Fruit fly (Drosophila melanogaster) whole organism, embryonic: ENCODE data around the gene clumsy.
A peak's percentile ranks its signal among the peaks of the same experiment; 100 is the strongest.

ENCODE experiments used
- ATbp ChIP-seq: fragments of 200-800 bp; sonication (Bioruptor generic); optimal IDR thresholded peaks from 2 replicates; lab custom pipeline; 2017; ENCODE audit warnings: missing biosample characterization, mild to moderate bottlenecking, missing genetic modification characterization, missing genetic modification reagents
- Abd-B ChIP-seq: fragments of 200-800 bp; sonication (Bioruptor generic); optimal IDR thresholded peaks from 2 replicates; lab custom pipeline; 2018; ENCODE audit warnings: missing biosample characterization, mild to moderate bottlenecking, missing genetic modification characterization, moderate library complexity
- Asciz ChIP-seq: fragments of 200-800 bp; sonication (Bioruptor generic); optimal IDR thresholded peaks from 2 replicates; lab custom pipeline; 2017; ENCODE audit warnings: missing biosample characterization, mild to moderate bottlenecking, missing genetic modification characterization, missing genetic modification reagents
- BtbVII ChIP-seq: fragments of 200-800 bp; sonication (Bioruptor generic); optimal IDR thresholded peaks from 3 replicates; lab custom pipeline; 2017; ENCODE audit warnings: missing biosample characterization, mild to moderate bottlenecking, missing genetic modification characterization
- CG10366 ChIP-seq: fragments of 200-800 bp; sonication (Bioruptor generic); IDR thresholded peaks from 2 replicates; pipeline ENCODE4 v1.3.6; 2022; ENCODE audit warnings: missing biosample characterization, missing genetic modification characterization
- CG10979 ChIP-seq: fragments of 200-800 bp; sonication (Bioruptor generic); optimal IDR thresholded peaks from 2 replicates; lab custom pipeline; 2018; ENCODE audit warnings: missing biosample characterization, mild to moderate bottlenecking, missing genetic modification characterization, moderate library complexity
- CG11504 ChIP-seq: fragments of 200-800 bp; sonication (Bioruptor generic); optimal IDR thresholded peaks from 3 replicates; lab custom pipeline; 2019; ENCODE audit warnings: missing biosample characterization, mild to moderate bottlenecking, missing genetic modification characterization, moderate library complexity
- CG1233 ChIP-seq: fragments of 200-800 bp; sonication (Bioruptor generic); optimal IDR thresholded peaks from 4 replicates; lab custom pipeline; 2018; ENCODE audit warnings: missing biosample characterization, mild to moderate bottlenecking, missing genetic modification characterization
- CG12769 ChIP-seq: fragments of 200-800 bp; sonication (Bioruptor generic); optimal IDR thresholded peaks from 2 replicates; lab custom pipeline; 2019; ENCODE audit warnings: missing biosample characterization, mild to moderate bottlenecking, missing genetic modification characterization, moderate library complexity
- CG13296 ChIP-seq: fragments of 200-800 bp; sonication (Bioruptor generic); optimal IDR thresholded peaks from 3 replicates; lab custom pipeline; 2018; ENCODE audit warnings: missing biosample characterization, mild to moderate bottlenecking, missing genetic modification characterization
- CG14014 ChIP-seq: fragments of 200-800 bp; sonication (Bioruptor generic); IDR thresholded peaks from 2 replicates; pipeline ENCODE4 v1.3.6; 2022; ENCODE audit warnings: missing biosample characterization, missing genetic modification characterization
- CG15011 ChIP-seq: fragments of 200-800 bp; sonication (Bioruptor generic); optimal IDR thresholded peaks from 3 replicates; lab custom pipeline; 2018; ENCODE audit warnings: missing biosample characterization, mild to moderate bottlenecking, missing genetic modification characterization
- CG15269 ChIP-seq: fragments of 200-800 bp; sonication (Bioruptor generic); optimal IDR thresholded peaks from 2 replicates; lab custom pipeline; 2018; ENCODE audit warnings: missing biosample characterization, mild to moderate bottlenecking, missing genetic modification characterization, moderate library complexity
- CG1529 ChIP-seq: fragments of 200-800 bp; sonication (Bioruptor generic); optimal IDR thresholded peaks from 3 replicates; lab custom pipeline; 2018; ENCODE audit warnings: missing biosample characterization, missing genetic modification characterization
- CG17568 ChIP-seq: fragments of 200-800 bp; sonication (Bioruptor generic); optimal IDR thresholded peaks from 2 replicates; lab custom pipeline; 2018; ENCODE audit warnings: missing biosample characterization, mild to moderate bottlenecking, missing genetic modification characterization, moderate library complexity
- CG17612 ChIP-seq: fragments of 200-800 bp; sonication (Bioruptor generic); IDR thresholded peaks from 2 replicates; pipeline ENCODE4 v1.3.6; 2022; ENCODE audit warnings: missing biosample characterization, missing genetic modification characterization
- CG17829 ChIP-seq: fragments of 200-800 bp; optimal IDR thresholded peaks from 2 replicates; lab custom pipeline; 2019; ENCODE audit warnings: missing biosample characterization, mild to moderate bottlenecking, missing genetic modification characterization, moderate library complexity
- CG18011 ChIP-seq: fragments of 200-800 bp; sonication (Bioruptor generic); optimal IDR thresholded peaks from 2 replicates; lab custom pipeline; 2017; ENCODE audit warnings: missing biosample characterization, missing genetic modification characterization, mild to moderate bottlenecking, moderate library complexity, missing genotype
- CG30403 ChIP-seq: fragments of 200-800 bp; sonication (Bioruptor generic); optimal IDR thresholded peaks from 3 replicates; lab custom pipeline; 2016; ENCODE audit warnings: missing biosample characterization, missing genetic modification characterization
- CG4328 ChIP-seq: fragments of 200-800 bp; sonication (Bioruptor generic); optimal IDR thresholded peaks from 3 replicates; lab custom pipeline; 2017; ENCODE audit warnings: missing biosample characterization, missing genetic modification reagents, missing genetic modification characterization
- CG4424 ChIP-seq: fragments of 200-800 bp; sonication (Bioruptor generic); optimal IDR thresholded peaks from 3 replicates; lab custom pipeline; 2016; ENCODE audit warnings: missing biosample characterization, missing genetic modification characterization
- CG5180 ChIP-seq: fragments of 200-800 bp; sonication (Bioruptor generic); optimal IDR thresholded peaks from 3 replicates; lab custom pipeline; 2017; ENCODE audit warnings: missing biosample characterization, missing genetic modification characterization, mild to moderate bottlenecking, moderate library complexity, missing genetic modification reagents
- CG7839 ChIP-seq: fragments of 200-800 bp; sonication (Bioruptor generic); optimal IDR thresholded peaks from 3 replicates; lab custom pipeline; 2018; ENCODE audit warnings: missing biosample characterization, mild to moderate bottlenecking, missing genetic modification characterization, moderate library complexity
- CG8388 ChIP-seq: fragments of 200-800 bp; sonication (Bioruptor generic); optimal IDR thresholded peaks from 2 replicates; lab custom pipeline; 2019; ENCODE audit warnings: missing biosample characterization, mild to moderate bottlenecking, missing genetic modification characterization, moderate library complexity
- Deaf1 ChIP-seq: fragments of 200-800 bp; optimal IDR thresholded peaks from 3 replicates; lab custom pipeline; 2019; ENCODE audit warnings: missing biosample characterization, mild to moderate bottlenecking, missing genetic modification characterization, moderate library complexity
- Fer1 ChIP-seq: fragments of 200-800 bp; sonication (Bioruptor generic); optimal IDR thresholded peaks from 2 replicates; lab custom pipeline; 2017; ENCODE audit warnings: missing biosample characterization, mild to moderate bottlenecking, missing genetic modification characterization
- NFAT ChIP-seq: fragments of 200-800 bp; sonication (Bioruptor generic); IDR thresholded peaks from 2 replicates; pipeline ENCODE4 v1.3.6; 2022; ENCODE audit warnings: missing biosample characterization, missing genetic modification characterization
- Nf-YC ChIP-seq: fragments of 200-800 bp; optimal IDR thresholded peaks from 3 replicates; lab custom pipeline; 2019; ENCODE audit warnings: missing biosample characterization, mild to moderate bottlenecking, missing genetic modification characterization, moderate library complexity
- PHDP ChIP-seq: fragments of 200-800 bp; sonication (Bioruptor generic); optimal IDR thresholded peaks from 3 replicates; lab custom pipeline; 2018; ENCODE audit warnings: missing biosample characterization, mild to moderate bottlenecking, missing genetic modification characterization, moderate library complexity
- Sox100B ChIP-seq: fragments of 200-800 bp; sonication (Bioruptor generic); optimal IDR thresholded peaks from 3 replicates; lab custom pipeline; 2018; ENCODE audit warnings: missing biosample characterization, mild to moderate bottlenecking, missing genetic modification characterization
- Vsx1 ChIP-seq: fragments of 200-800 bp; sonication (Bioruptor generic); optimal IDR thresholded peaks from 2 replicates; lab custom pipeline; 2017; ENCODE audit warnings: missing biosample characterization, mild to moderate bottlenecking, missing genetic modification characterization, missing genetic modification reagents
- ab ChIP-seq: fragments of 200-800 bp; sonication (Bioruptor generic); optimal IDR thresholded peaks from 2 replicates; lab custom pipeline; 2016; ENCODE audit warnings: missing biosample characterization, missing genetic modification characterization
- ara ChIP-seq: fragments of 200-800 bp; sonication (Bioruptor generic); IDR thresholded peaks from 2 replicates; pipeline ENCODE4 v1.3.6; 2022; ENCODE audit warnings: missing biosample characterization, missing genetic modification characterization
- cg ChIP-seq: fragments of 200-800 bp; sonication (Bioruptor generic); optimal IDR thresholded peaks from 3 replicates; lab custom pipeline; 2019; ENCODE audit warnings: missing biosample characterization, mild to moderate bottlenecking, missing genetic modification characterization, moderate library complexity
- chm ChIP-seq: fragments of 200-800 bp; sonication (Bioruptor generic); IDR thresholded peaks from 2 replicates; pipeline ENCODE4 v1.3.6; 2022; ENCODE audit warnings: missing biosample characterization, missing genetic modification characterization
- dmrt11E ChIP-seq: fragments of 200-800 bp; sonication (Bioruptor generic); optimal IDR thresholded peaks from 3 replicates; lab custom pipeline; 2018; ENCODE audit warnings: missing biosample characterization, mild to moderate bottlenecking, missing genetic modification characterization, moderate library complexity
- kay ChIP-seq: fragments of 200-800 bp; sonication (Bioruptor generic); optimal IDR thresholded peaks from 2 replicates; lab custom pipeline; 2016; ENCODE audit warnings: missing biosample characterization, missing genetic modification characterization
- lola ChIP-seq, 3 experiments: fragments of >200 bp in 2 of 3; fragments of 200-800 bp in 1 of 3; sonication (Bioruptor generic) in 1 of 3; optimal IDR thresholded peaks; 2 replicates each; lab custom pipeline; 2017 to 2019; ENCODE audit warnings: missing biosample characterization in 3 of 3, missing genetic modification characterization in 3 of 3, mild to moderate bottlenecking in 1 of 3, moderate library complexity in 1 of 3
- lov ChIP-seq, 2 experiments: fragments of 200-800 bp in 1 of 2; fragments of >200 bp in 1 of 2; sonication (Bioruptor generic) in 1 of 2; IDR thresholded peaks in 1 of 2; optimal IDR thresholded peaks in 1 of 2; 2 replicates in 1 of 2; 3 replicates in 1 of 2; pipeline versions ENCODE4 v1.3.6 to Lab custom; 2017 to 2022; ENCODE audit warnings: missing biosample characterization in 1 of 2, missing genetic modification characterization in 1 of 2
- odd ChIP-seq: fragments of 200-800 bp; sonication (Bioruptor generic); optimal IDR thresholded peaks from 2 replicates; lab custom pipeline; 2017; ENCODE audit warnings: missing biosample characterization, mild to moderate bottlenecking, missing genetic modification characterization
- salm ChIP-seq: fragments of 200-800 bp; sonication (Bioruptor generic); optimal IDR thresholded peaks from 2 replicates; lab custom pipeline; 2018; ENCODE audit warnings: missing biosample characterization, mild to moderate bottlenecking, missing genetic modification characterization
- sc ChIP-seq, 3 experiments: fragments of >200 bp in 2 of 3; fragments of 200-800 bp in 1 of 3; sonication (Bioruptor generic) in 1 of 3; optimal IDR thresholded peaks; 2 replicates in 2 of 3; 3 replicates in 1 of 3; lab custom pipeline; 2017; ENCODE audit warnings: mild to moderate bottlenecking in 1 of 3, missing biosample characterization in 1 of 3, missing genetic modification characterization in 1 of 3, missing genetic modification reagents in 1 of 3
- schlank ChIP-seq: fragments of 200-800 bp; sonication (Bioruptor generic); optimal IDR thresholded peaks from 2 replicates; lab custom pipeline; 2018; ENCODE audit warnings: missing biosample characterization, mild to moderate bottlenecking, missing genetic modification characterization
- sd ChIP-seq: fragments of 200-800 bp; sonication (Bioruptor generic); optimal IDR thresholded peaks from 3 replicates; lab custom pipeline; 2018; ENCODE audit warnings: missing biosample characterization, mild to moderate bottlenecking, missing genetic modification characterization, moderate library complexity
- seq ChIP-seq: fragments of 200-800 bp; sonication (Bioruptor generic); IDR thresholded peaks from 2 replicates; pipeline ENCODE4 v1.3.6; 2022; ENCODE audit warnings: missing biosample characterization, missing genetic modification characterization
- sima ChIP-seq: fragments of 200-800 bp; sonication (Bioruptor generic); optimal IDR thresholded peaks from 2 replicates; lab custom pipeline; 2016; ENCODE audit warnings: missing biosample characterization, missing genetic modification characterization
- slou ChIP-seq: fragments of 200-800 bp; sonication (Bioruptor generic); optimal IDR thresholded peaks from 3 replicates; lab custom pipeline; 2016; ENCODE audit warnings: missing biosample characterization, missing genetic modification characterization
- tup ChIP-seq: fragments of 200-800 bp; sonication (Bioruptor generic); optimal IDR thresholded peaks from 2 replicates; lab custom pipeline; 2016; ENCODE audit warnings: missing biosample characterization, mild to moderate bottlenecking, missing genetic modification characterization, moderate library complexity
- yki ChIP-seq: fragments of >200 bp; optimal IDR thresholded peaks from 3 replicates; lab custom pipeline; 2018
- zfh1 ChIP-seq: fragments of 200-800 bp; sonication (Bioruptor generic); IDR thresholded peaks from 3 replicates; pipeline ENCODE4 v1.3.6; 2022; ENCODE audit warnings: missing biosample characterization, missing genetic modification characterization

clumsy gene

DNA sequence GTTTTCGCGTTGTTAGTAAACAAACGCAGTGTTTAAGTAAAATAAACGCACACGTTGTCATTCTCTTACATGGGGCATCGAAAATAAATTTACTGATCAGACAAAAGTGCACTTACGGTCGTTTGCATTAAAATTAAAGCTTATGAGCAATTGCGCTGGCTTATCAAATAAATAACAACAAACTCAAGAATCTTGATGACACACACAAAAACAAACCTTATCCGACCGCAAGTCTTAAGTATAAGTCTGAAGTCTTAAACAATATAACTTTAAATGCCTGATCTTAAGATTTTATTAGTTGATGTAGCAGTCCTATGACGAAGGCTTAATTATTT lies 12.6 kb downstream of the clumsy start:
- TF ChIP-seq schlank (tag; lab: Kevin White, UChicago) (no peak), Asciz (GFP tag; lab: Kevin White, UChicago) (peak; percentile 18), Nf-YC (tag; lab: Kevin White, UChicago) (no peak), tup (no peak), Fer1 (peak; percentile 3), ara (0 out of 2 replicates have a peak, but pooled peaks have one; percentile 47), CG4328 (peak; percentile 24), BtbVII (peak; percentile 30), CG11504 (tag; lab: Kevin White, UChicago) (peak; percentile 15), CG4424 (GFP tag; lab: Kevin White, UChicago) (no peak), CG15011 (GFP tag; lab: Kevin White, UChicago) (peak; percentile 7), sima (GFP tag; lab: Kevin White, UChicago) (no peak), CG17612 (GFP tag; lab: Robert Waterston, UW) (no peak), dmrt11E (tag; lab: Kevin White, UChicago) (peak; percentile 9), CG15269 (no peak), kay (GFP tag; lab: Kevin White, UChicago) (no peak), Deaf1 (tag; lab: Kevin White, UChicago) (no peak), CG12769 (peak; percentile 4), salm (tag; lab: Kevin White, UChicago) (peak; percentile 41), CG1529 (GFP tag; lab: Kevin White, UChicago) (peak; percentile 15), slou (GFP tag; lab: Kevin White, UChicago) (no peak), yki (lab: Kevin White, UChicago) (no peak), CG10979 (no peak), NFAT (GFP tag; lab: Robert Waterston, UW) (no peak), ab (GFP tag; lab: Kevin White, UChicago) (no peak), CG7839 (tag; lab: Kevin White, UChicago) (no peak), CG30403 (GFP tag; lab: Kevin White, UChicago) (no peak), PHDP (peak; percentile 18), CG14014 (no peak), CG18011 (GFP tag; lab: Kevin White, UChicago) (no peak), lola (GFP tag; optimal IDR thresholded peaks at IDR 0.05; lab: Kevin White, UChicago) (peak in 1 of 3 experiments; percentile 39), Abd-B (no peak), CG17829 (tag; lab: Kevin White, UChicago) (no peak), CG10366 (GFP tag; lab: Robert Waterston, UW) (no peak), sd (peak; percentile 23), Vsx1 (peak; percentile 37), lov (optimal IDR thresholded peaks at IDR 0.05; lab: Kevin White, UChicago) (no peak), lov (GFP tag; IDR thresholded peaks at IDR 0.05; lab: Robert Waterston, UW) (no peak), Sox100B (GFP tag; lab: Kevin White, UChicago) (peak; percentile 38), CG13296 (GFP tag; lab: Kevin White, UChicago) (peak; percentile 64), CG1233 (GFP tag; lab: Kevin White, UChicago) (peak; percentile 18), chm (GFP tag; lab: Robert Waterston, UW) (no peak), seq (no peak), CG5180 (GFP tag; lab: Kevin White, UChicago) (peak; percentile 21), cg (GFP tag; lab: Kevin White, UChicago) (no peak), odd (GFP tag; lab: Kevin White, UChicago) (no peak), zfh1 (GFP tag; lab: Robert Waterston, UW) (no peak), CG17568 (GFP tag; lab: Kevin White, UChicago) (peak; percentile 38), CG8388 (GFP tag; lab: Kevin White, UChicago) (no peak), ATbp (GFP tag; lab: Kevin White, UChicago) (peak; percentile 27), sc (optimal IDR thresholded peaks at IDR 0.05; lab: Kevin White, UChicago) (no peak), sc (GFP tag; optimal IDR thresholded peaks at IDR 0.05; lab: Kevin White, UChicago) (peak; percentile 33)
